Fruit fly (Drosophila melanogaster) whole organism, wandering third instar larva: Measurements from ENCODE around the gene CG33639.

ENCODE experiments used
- CrebA ChIP-seq: fragments of 200-800 bp; sonication (Bioruptor generic); optimal IDR thresholded peaks from 2 replicates; lab custom pipeline; 2016; ENCODE audit warnings: missing biosample characterization, mild to moderate bottlenecking, missing genetic modification characterization, borderline replicate concordance
- Myc ChIP-seq: fragments of >200 bp; optimal IDR thresholded peaks from 2 replicates; lab custom pipeline; 2017
- OdsH ChIP-seq: fragments of 200-800 bp; sonication (Bioruptor generic); optimal IDR thresholded peaks from 2 replicates; lab custom pipeline; 2016; ENCODE audit warnings: missing biosample characterization, mild to moderate bottlenecking, missing genetic modification characterization
- br ChIP-seq: fragments of 200-800 bp; sonication (Bioruptor generic); optimal IDR thresholded peaks from 2 replicates; lab custom pipeline; 2016; ENCODE audit warnings: missing biosample characterization, missing genetic modification characterization
- jim ChIP-seq: fragments of 175-275, 200-325 bp; sonication (Bioruptor generic); optimal IDR thresholded peaks from 2 replicates; lab custom pipeline; 2016; ENCODE audit warnings: missing biosample characterization, mild to moderate bottlenecking, missing genetic modification characterization
- pan ChIP-seq: fragments of >200 bp; optimal IDR thresholded peaks from 2 replicates; lab custom pipeline; 2017
- woc ChIP-seq: sonication (Bioruptor generic); optimal IDR thresholded peaks from 2 replicates; lab custom pipeline; 2016; ENCODE audit warnings: missing biosample characterization, mild to moderate bottlenecking, missing genetic modification characterization

DNA sequence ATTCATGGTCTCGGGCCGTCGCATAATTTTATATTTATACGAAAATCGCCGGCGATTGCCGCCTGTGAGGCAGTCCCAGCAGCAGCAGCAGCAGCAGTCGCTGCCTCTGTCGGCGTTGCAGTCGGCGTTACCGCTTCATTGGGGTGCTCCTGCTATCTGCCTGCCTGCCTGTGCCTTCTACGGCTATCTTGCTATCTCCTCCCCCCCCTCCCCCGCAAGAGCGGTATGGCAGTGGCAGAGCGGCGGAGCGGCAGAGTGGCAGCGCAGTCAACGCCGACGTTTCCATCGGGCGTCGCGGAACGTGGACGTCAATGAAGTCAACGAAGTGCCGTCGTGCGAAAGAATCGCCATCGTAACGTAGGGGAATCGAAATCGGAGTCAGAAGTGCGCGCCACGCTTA lies 19.3 kb upstream of the CG33639 start:
- TF ChIP-seq pan (no peak), CrebA (GFP tag; lab: Kevin White, UChicago) (no peak), br (GFP tag; lab: Kevin White, UChicago) (no peak), woc (GFP tag; lab: Kevin White, UChicago) (no peak), OdsH (GFP tag; lab: Kevin White, UChicago) (no peak), Myc (lab: Kevin White, UChicago) (no peak), jim (GFP tag; lab: Kevin White, UChicago) (no peak)
